Fruit fly (Drosophila melanogaster): ENCODE data around the gene shv.

dm6 chr2L:485127-485824, 32.4 kb downstream of the shv start:
- TF ChIP-seq insv (optimal IDR thresholded peaks at IDR 0.05) (no peak), ttk (optimal IDR thresholded peaks at IDR 0.05) (no peak), Sin3A (optimal IDR thresholded peaks at IDR 0.05) (no peak), h (optimal IDR thresholded peaks at IDR 0.05) (no peak), psq (optimal IDR thresholded peaks at IDR 0.05) (no peak), Myc (optimal IDR thresholded peaks at IDR 0.05) (no peak)
